Fruit fly (Drosophila melanogaster) whole organism, wandering third instar larva: ENCODE results near the gene CG1532.

Experiments used
- Dif ChIP-seq: fragments of 200-275, 200-300 bp; sonication (Bioruptor generic); optimal IDR thresholded peaks from 2 replicates; lab custom pipeline; 2018; ENCODE audit warnings: missing biosample characterization, missing genetic modification characterization; ENCODE audit not compliant: partially characterized antibody
- Hr78 ChIP-seq: fragments of >200 bp; optimal IDR thresholded peaks from 2 replicates; lab custom pipeline; 2017; ENCODE audit warnings: missing biosample characterization, missing genetic modification characterization
- Hr83 ChIP-seq: fragments of 200-300 bp; sonication (Bioruptor generic); optimal IDR thresholded peaks from 2 replicates; lab custom pipeline; 2016; ENCODE audit warnings: missing biosample characterization, mild to moderate bottlenecking, missing genetic modification characterization, moderate library complexity; ENCODE audit not compliant: poor library complexity, severe bottlenecking
- Jra ChIP-seq: sonication (Bioruptor generic); optimal IDR thresholded peaks from 2 replicates; lab custom pipeline; 2016; ENCODE audit warnings: missing biosample characterization, missing genetic modification characterization
- Sp1 ChIP-seq: fragments of 200-800 bp; sonication (Bioruptor generic); optimal IDR thresholded peaks from 3 replicates; lab custom pipeline; 2019; ENCODE audit warnings: missing biosample characterization, mild to moderate bottlenecking, missing genetic modification characterization, moderate library complexity
- lola ChIP-seq: fragments of >200 bp; optimal IDR thresholded peaks from 2 replicates; lab custom pipeline; 2017; ENCODE audit warnings: missing biosample characterization, missing genetic modification characterization
- pan ChIP-seq: fragments of >200 bp; optimal IDR thresholded peaks from 2 replicates; lab custom pipeline; 2017
- psq ChIP-seq: fragments of 200-800 bp; sonication (Bioruptor generic); optimal IDR thresholded peaks from 3 replicates; lab custom pipeline; 2017; ENCODE audit warnings: missing biosample characterization, mild to moderate bottlenecking, missing genetic modification characterization, moderate library complexity
- sage ChIP-seq: fragments of 200-800 bp; sonication (Bioruptor generic); optimal IDR thresholded peaks from 2 replicates; lab custom pipeline; 2016; ENCODE audit warnings: missing biosample characterization, mild to moderate bottlenecking, missing genetic modification characterization
- tai ChIP-seq: sonication (Bioruptor generic); optimal IDR thresholded peaks from 2 replicates; lab custom pipeline; 2016; ENCODE audit warnings: missing biosample characterization, missing genetic modification characterization
- usp ChIP-seq: fragments of >200 bp; optimal IDR thresholded peaks from 2 replicates; lab custom pipeline; 2017; ENCODE audit warnings: missing biosample characterization, missing genetic modification characterization

DNA sequence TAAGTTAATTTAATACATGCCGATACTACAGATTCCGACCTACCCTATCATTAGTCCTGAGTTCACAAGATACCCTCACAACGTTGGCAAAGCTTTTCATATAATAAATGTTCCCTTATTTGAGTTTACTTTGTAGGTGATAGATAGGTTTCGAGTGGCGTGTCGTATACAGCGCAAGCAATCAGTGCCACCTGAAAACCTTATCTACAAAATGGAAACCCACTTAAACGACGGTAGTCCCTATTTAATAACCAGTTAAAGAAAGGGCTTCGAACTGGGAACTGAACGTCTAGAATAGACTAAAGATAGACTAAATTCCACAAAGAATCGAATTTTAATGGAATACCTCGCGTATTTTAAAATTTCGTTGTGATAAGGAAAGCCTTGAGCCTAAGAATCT lies 18.0 kb upstream of the CG1532 start:
- TF ChIP-seq psq (GFP tag; lab: Kevin White, UChicago) (no peak), usp (GFP tag; lab: Kevin White, UChicago) (no peak), sage (GFP tag; lab: Kevin White, UChicago) (no peak), Sp1 (no peak), Hr83 (GFP tag; lab: Kevin White, UChicago) (no peak), Jra (GFP tag; lab: Kevin White, UChicago) (no peak), Dif (GFP tag; lab: Kevin White, UChicago) (no peak), Hr78 (GFP tag; lab: Kevin White, UChicago) (no peak), tai (GFP tag; lab: Kevin White, UChicago) (no peak), lola (GFP tag; lab: Kevin White, UChicago) (no peak), pan (no peak)
